Worm (Caenorhabditis elegans) whole organism, L1 larva: ENCODE results near the gene F36D4.1.
A peak's percentile ranks its signal among the peaks of the same experiment; 100 is the strongest.

ENCODE experiments used
- C34B4.2 ChIP-seq: sonication (generic microtip); optimal IDR thresholded peaks from 2 replicates; lab custom pipeline; 2017; ENCODE audit warnings: mild to moderate bottlenecking, missing genetic modification characterization, missing compliant biosample characterization
- ama-1 ChIP-seq: fragments of 150-350 bp; optimal IDR thresholded peaks from 2 replicates; lab custom pipeline; 2014
- blmp-1 ChIP-seq: fragments of 150-350 bp; optimal IDR thresholded peaks from 2 replicates; lab custom pipeline; 2014; ENCODE audit warnings: missing biosample characterization, missing genetic modification characterization
- ceh-88 ChIP-seq: fragments of 200-800 bp; sonication (Bioruptor generic); IDR thresholded peaks from 2 replicates; pipeline ENCODE4 v1.3.6; 2022; ENCODE audit warnings: missing genetic modification characterization, missing compliant biosample characterization
- ceh-90 ChIP-seq: sonication (generic microtip); optimal IDR thresholded peaks from 2 replicates; lab custom pipeline; 2016; ENCODE audit warnings: missing genetic modification characterization, missing compliant biosample characterization
- ces-1 ChIP-seq: fragments of 150-350 bp; optimal IDR thresholded peaks from 2 replicates; lab custom pipeline; 2014; ENCODE audit warnings: missing biosample characterization, missing genetic modification reagents, missing genetic modification characterization
- dpl-1 ChIP-seq, 3 experiments: fragments of 150-350 bp in 2 of 3; sonication (generic microtip) in 1 of 3; optimal IDR thresholded peaks; 2 replicates each; lab custom pipeline; 2014 to 2017; ENCODE audit warnings: missing biosample characterization in 3 of 3, missing genetic modification characterization in 3 of 3, missing genetic modification reagents in 3 of 3
- efl-3 ChIP-seq: fragments of 200-800 bp; sonication (Bioruptor generic); optimal IDR thresholded peaks from 2 replicates; lab custom pipeline; 2018; ENCODE audit warnings: mild to moderate bottlenecking, missing genetic modification characterization, missing compliant biosample characterization
- egl-13 ChIP-seq: sonication (generic microtip); optimal IDR thresholded peaks from 2 replicates; lab custom pipeline; 2016; ENCODE audit warnings: missing genotype, missing genetic modification reagents, missing genetic modification characterization, missing compliant biosample characterization
- elt-2 ChIP-seq: sonication (generic microtip); optimal IDR thresholded peaks from 2 replicates; lab custom pipeline; 2016; ENCODE audit warnings: missing genetic modification characterization, mild to moderate bottlenecking, inconsistent platforms, missing compliant biosample characterization, missing genetic modification reagents
- elt-3 ChIP-seq, 6 experiments: fragments of 150-350 bp in 1 of 6; sonication (generic microtip); optimal IDR thresholded peaks; 2 replicates each; lab custom pipeline; 2017 to 2018; ENCODE audit warnings: missing biosample characterization in 6 of 6, missing genetic modification characterization in 6 of 6, inconsistent platforms in 1 of 6
- fkh-10 ChIP-seq: sonication (generic microtip); optimal IDR thresholded peaks from 2 replicates; lab custom pipeline; 2017; ENCODE audit warnings: missing biosample characterization, missing genetic modification reagents, missing genetic modification characterization
- fkh-4 ChIP-seq: sonication (generic microtip); optimal IDR thresholded peaks from 2 replicates; lab custom pipeline; 2016; ENCODE audit warnings: missing compliant biosample characterization, missing genetic modification characterization, borderline replicate concordance
- fkh-8 ChIP-seq: sonication (generic microtip); optimal IDR thresholded peaks from 2 replicates; lab custom pipeline; 2016; ENCODE audit warnings: mild to moderate bottlenecking, missing genetic modification characterization, missing compliant biosample characterization
- fos-1 ChIP-seq: fragments of 150-350 bp; optimal IDR thresholded peaks from 2 replicates; lab custom pipeline; 2014; ENCODE audit warnings: missing biosample characterization, missing genetic modification characterization
- grh-1 ChIP-seq: fragments of 200-800 bp; sonication (Bioruptor generic); IDR thresholded peaks from 2 replicates; pipeline ENCODE4 v1.3.6; 2022; ENCODE audit warnings: missing genetic modification reagents, missing genetic modification characterization, missing compliant biosample characterization
- hlh-17 ChIP-seq: fragments of 200-800 bp; sonication (Bioruptor generic); optimal IDR thresholded peaks from 2 replicates; lab custom pipeline; 2018; ENCODE audit warnings: missing genetic modification characterization, mild to moderate bottlenecking, missing compliant biosample characterization, moderate library complexity, borderline replicate concordance
- lin-13 ChIP-seq: fragments of 150-350 bp; optimal IDR thresholded peaks from 2 replicates; lab custom pipeline; 2014; ENCODE audit warnings: missing biosample characterization, missing genetic modification reagents, missing genetic modification characterization
- lin-14 ChIP-seq: fragments of 200-800 bp; sonication (Bioruptor generic); optimal IDR thresholded peaks from 2 replicates; lab custom pipeline; 2018; ENCODE audit warnings: mild to moderate bottlenecking, missing genetic modification characterization, moderate library complexity, missing compliant biosample characterization
- lir-3 ChIP-seq: sonication (generic microtip); optimal IDR thresholded peaks from 2 replicates; lab custom pipeline; 2016; ENCODE audit warnings: mild to moderate bottlenecking, missing genetic modification characterization, moderate library complexity, missing compliant biosample characterization; ENCODE audit not compliant: poor library complexity
- lsy-2 ChIP-seq, 2 experiments: fragments of 150-350 bp; optimal IDR thresholded peaks; 2 replicates each; lab custom pipeline; 2014; ENCODE audit warnings: missing biosample characterization in 2 of 2, missing genetic modification characterization in 2 of 2
- mab-9 ChIP-seq: fragments of 200-800 bp; sonication (Bioruptor generic); IDR thresholded peaks from 2 replicates; pipeline ENCODE4 v1.3.6; 2022; ENCODE audit warnings: missing genetic modification reagents, missing genetic modification characterization, missing compliant biosample characterization
- mdl-1 ChIP-seq, 2 experiments: fragments of 150-350 bp; optimal IDR thresholded peaks; 2 replicates each; lab custom pipeline; 2014 to 2017; ENCODE audit warnings: missing biosample characterization in 2 of 2, missing genetic modification characterization in 2 of 2, inconsistent platforms in 1 of 2
- nhr-11 ChIP-seq: fragments of 150-350 bp; optimal IDR thresholded peaks from 2 replicates; lab custom pipeline; 2014; ENCODE audit warnings: missing biosample characterization, missing genetic modification characterization
- nhr-19 ChIP-seq: fragments of 200-800 bp; sonication (Bioruptor generic); conservative IDR thresholded peaks from 2 replicates; pipeline ENCODE4 v1.3.6; 2022; ENCODE audit warnings: missing genetic modification characterization, missing compliant biosample characterization
- nhr-20 ChIP-seq: sonication (generic microtip); optimal IDR thresholded peaks from 2 replicates; lab custom pipeline; 2016; ENCODE audit warnings: mild to moderate bottlenecking, missing genetic modification characterization, missing compliant biosample characterization
- nhr-71 ChIP-seq: sonication (generic microtip); optimal IDR thresholded peaks from 2 replicates; lab custom pipeline; 2016; ENCODE audit warnings: mild to moderate bottlenecking, missing genetic modification characterization, moderate library complexity, missing compliant biosample characterization
- nhr-76 ChIP-seq: sonication (generic microtip); optimal IDR thresholded peaks from 2 replicates; lab custom pipeline; 2017; ENCODE audit warnings: missing biosample characterization, missing genetic modification characterization
- nhr-84 ChIP-seq: sonication (generic microtip); optimal IDR thresholded peaks from 2 replicates; lab custom pipeline; 2017; ENCODE audit warnings: missing biosample characterization, missing genetic modification characterization
- nhr-90 ChIP-seq: sonication (generic microtip); optimal IDR thresholded peaks from 2 replicates; lab custom pipeline; 2016; ENCODE audit warnings: mild to moderate bottlenecking, missing genetic modification characterization, missing compliant biosample characterization; ENCODE audit not compliant: poor library complexity
- pag-3 ChIP-seq: sonication (generic microtip); optimal IDR thresholded peaks from 2 replicates; lab custom pipeline; 2017; ENCODE audit warnings: missing genetic modification characterization, mild to moderate bottlenecking, missing compliant biosample characterization, antibody characterized with exemption, borderline replicate concordance; ENCODE audit not compliant: insufficient read depth
- rnt-1 ChIP-seq: sonication (generic microtip); optimal IDR thresholded peaks from 2 replicates; lab custom pipeline; 2016; ENCODE audit warnings: mild to moderate bottlenecking, missing genetic modification characterization, moderate library complexity, missing compliant biosample characterization
- skn-1 ChIP-seq: fragments of 150-350 bp; optimal IDR thresholded peaks from 2 replicates; lab custom pipeline; 2014; ENCODE audit warnings: missing biosample characterization, missing genetic modification characterization
- snpc-4 ChIP-seq: fragments of 150-350 bp; optimal IDR thresholded peaks from 2 replicates; lab custom pipeline; 2014; ENCODE audit warnings: missing biosample characterization, missing genetic modification characterization
- snu-23 ChIP-seq: sonication (generic microtip); optimal IDR thresholded peaks from 2 replicates; lab custom pipeline; 2016; ENCODE audit warnings: missing genetic modification characterization, missing compliant biosample characterization
- swsn-7 ChIP-seq: sonication (generic microtip); optimal IDR thresholded peaks from 2 replicates; lab custom pipeline; 2016; ENCODE audit warnings: missing genetic modification characterization, missing compliant biosample characterization
- tbx-2 ChIP-seq: sonication (generic microtip); optimal IDR thresholded peaks from 2 replicates; lab custom pipeline; 2016; ENCODE audit warnings: missing genetic modification characterization, missing compliant biosample characterization
- tlp-1 ChIP-seq: fragments of 150-350 bp; optimal IDR thresholded peaks from 2 replicates; lab custom pipeline; 2014; ENCODE audit warnings: missing biosample characterization, missing genetic modification characterization
- unc-130 ChIP-seq: fragments of 150-350 bp; optimal IDR thresholded peaks from 2 replicates; lab custom pipeline; 2017; ENCODE audit warnings: missing biosample characterization, missing genetic modification characterization, inconsistent platforms
- unc-86 ChIP-seq: sonication (generic microtip); optimal IDR thresholded peaks from 2 replicates; lab custom pipeline; 2016; ENCODE audit warnings: missing genetic modification characterization, missing compliant biosample characterization
- zip-4 ChIP-seq: fragments of 200-800 bp; sonication (Bioruptor generic); optimal IDR thresholded peaks from 2 replicates; lab custom pipeline; 2018; ENCODE audit warnings: mild to moderate bottlenecking, missing genetic modification characterization, moderate library complexity, missing compliant biosample characterization

F36D4.1 gene

DNA sequence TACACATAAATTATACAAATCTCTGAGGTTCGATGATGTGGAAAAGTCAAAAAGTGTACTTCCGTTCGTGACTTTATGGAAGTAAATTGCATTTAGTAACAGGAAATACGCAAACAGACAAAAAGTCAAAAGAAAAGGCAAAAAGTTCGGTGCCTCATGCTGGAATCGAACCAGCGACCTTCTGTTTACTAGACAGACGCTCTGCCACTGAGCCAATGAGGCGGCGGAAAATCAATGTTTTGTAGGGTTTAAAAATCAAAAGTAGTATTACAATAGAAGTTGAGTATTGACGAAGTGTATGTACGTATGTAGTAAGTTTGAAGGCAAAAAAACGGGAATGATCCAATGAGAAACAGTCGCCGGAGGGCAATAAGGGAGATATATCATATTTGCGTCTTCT, 9.8 kb upstream of the F36D4.1 start (continued):
- peak in 2 of 3 experiments; percentile 5 to 14 for TF ChIP-seq dpl-1 (GFP tag; optimal IDR thresholded peaks at IDR 0.05; lab: Kevin White, UChicago)
- TF ChIP-seq nhr-84 (tag; lab: Kevin White, UChicago): no peak
- TF ChIP-seq nhr-19 (GFP tag; lab: Robert Waterston, UW): no peak; the same call in 1 of the 2 replicates
- TF ChIP-seq efl-3 (GFP tag; lab: Kevin White, UChicago): no peak
- TF ChIP-seq snu-23: peak; percentile 55
- peak; percentile 21 for TF ChIP-seq nhr-90 (tag; lab: Kevin White, UChicago)
- TF ChIP-seq rnt-1 (tag; lab: Kevin White, UChicago): peak; percentile 35
- TF ChIP-seq elt-2: no peak
- no peak for TF ChIP-seq nhr-11 (tag; lab: Kevin White, UChicago)
- no peak for TF ChIP-seq pag-3 (tag; lab: Kevin White, UChicago)
- TF ChIP-seq lir-3 (tag; lab: Kevin White, UChicago): no peak
- no peak for TF ChIP-seq unc-130 (tag; lab: Kevin White, UChicago)
- no peak for TF ChIP-seq egl-13
- no peak for TF ChIP-seq snpc-4 (tag; lab: Kevin White, UChicago)
- TF ChIP-seq mab-9 (GFP tag; lab: Robert Waterston, UW): no peak
- peak; percentile 12 for TF ChIP-seq swsn-7
- TF ChIP-seq mdl-1 (tag; optimal IDR thresholded peaks at IDR 0.05; lab: Kevin White, UChicago): no peak
- TF ChIP-seq elt-3 (tag; optimal IDR thresholded peaks at IDR 0.05; lab: Kevin White, UChicago): no peak
- no peak for TF ChIP-seq fkh-8 (tag; lab: Kevin White, UChicago)
- TF ChIP-seq lin-13 (GFP tag; lab: Kevin White, UChicago): no peak
- no peak for TF ChIP-seq hlh-17 (GFP tag; lab: Kevin White, UChicago)
- no peak for TF ChIP-seq ceh-88
- no peak for TF ChIP-seq C34B4.2 (tag; lab: Kevin White, UChicago)

DNA sequence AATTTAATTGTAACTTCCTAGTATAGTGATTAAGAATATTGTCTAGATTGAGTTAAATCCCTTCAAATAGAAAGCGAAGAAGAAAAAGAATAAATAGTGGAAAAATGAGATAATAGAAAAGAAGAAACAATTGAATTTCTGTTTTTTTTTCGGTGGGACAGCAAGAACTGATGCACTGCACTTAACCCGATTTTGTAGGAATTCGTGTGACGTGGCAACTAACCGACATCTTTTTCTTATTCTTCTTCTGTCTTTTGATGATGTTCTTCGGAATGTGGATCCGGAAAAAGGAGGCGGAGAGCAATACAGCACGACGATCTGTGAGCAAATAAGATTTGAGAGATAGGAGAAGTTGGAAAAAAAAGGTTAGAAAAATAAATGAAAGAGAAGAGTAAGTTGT, 7.9 kb upstream of the F36D4.1 start:
- TF ChIP-seq nhr-71 (peak; percentile 12), tbx-2 (tag; lab: Kevin White, UChicago) (peak; percentile 45), lsy-2 (tag; optimal IDR thresholded peaks at IDR 0.05; lab: Kevin White, UChicago) (no peak), ceh-90 (tag; lab: Kevin White, UChicago) (no peak), fkh-10 (peak; percentile 81), lin-14 (GFP tag; lab: Kevin White, UChicago) (peak; percentile 63)
- TF ChIP-seq, all 84 proteins: peak for 4

DNA sequence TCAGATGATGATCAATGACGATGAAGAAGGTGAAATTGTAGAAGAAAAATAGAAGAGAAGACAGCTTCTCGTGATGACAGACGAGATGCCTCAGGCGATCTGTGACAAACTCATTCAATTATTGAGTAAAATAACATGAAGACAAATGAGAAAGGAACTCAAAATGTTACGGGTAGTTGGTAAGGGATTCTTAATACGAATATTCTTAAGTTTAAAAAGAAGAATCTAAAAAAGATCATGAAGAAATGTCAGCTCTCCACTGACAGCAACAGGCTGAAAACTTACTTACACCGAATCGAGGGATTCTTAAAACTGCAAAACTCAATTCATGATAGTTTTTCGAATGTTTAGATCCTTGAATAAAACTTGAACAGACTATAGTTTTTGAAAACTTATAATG, 2.2 kb upstream of the F36D4.1 start, which contains the start of gene F36D4.4:
Gene F36D4.4 (minus strand): TSS at position 101 of the 400 bp plus-strand sequence.
- TF ChIP-seq lin-14 (GFP tag; lab: Kevin White, UChicago) (no peak), blmp-1 (no peak), grh-1 (GFP tag; lab: Robert Waterston, UW) (no peak), ama-1 (lab: Kevin White, UChicago) (no peak), dpl-1 (GFP tag; optimal IDR thresholded peaks at IDR 0.05; lab: Kevin White, UChicago) (no peak), tlp-1 (no peak), ces-1 (GFP tag; lab: Kevin White, UChicago) (no peak), nhr-20 (tag; lab: Kevin White, UChicago) (no peak), mab-9 (GFP tag; lab: Robert Waterston, UW) (no peak), unc-86 (tag; lab: Kevin White, UChicago) (no peak), pag-3 (tag; lab: Kevin White, UChicago) (no peak), skn-1 (no peak), nhr-76 (tag; lab: Kevin White, UChicago) (no peak), zip-4 (GFP tag; lab: Kevin White, UChicago) (no peak), fos-1 (tag; lab: Kevin White, UChicago) (no peak), fkh-10 (no peak), fkh-4 (no peak)
